Fruit fly (Drosophila melanogaster) whole organism, embryonic: ENCODE data around the gene CG43322.

Source experiments
- Adf1 ChIP-seq: fragments of 200-800 bp; sonication (Bioruptor generic); IDR thresholded peaks from 2 replicates; pipeline ENCODE4 v1.3.6; 2022; ENCODE audit warnings: missing biosample characterization, missing genetic modification characterization
- Asciz ChIP-seq: fragments of 200-800 bp; sonication (Bioruptor generic); optimal IDR thresholded peaks from 2 replicates; lab custom pipeline; 2017; ENCODE audit warnings: missing biosample characterization, mild to moderate bottlenecking, missing genetic modification characterization, missing genetic modification reagents
- B-H2 ChIP-seq: fragments of 200-800 bp; sonication (Bioruptor generic); optimal IDR thresholded peaks from 2 replicates; lab custom pipeline; 2018; ENCODE audit warnings: missing biosample characterization, mild to moderate bottlenecking, missing genetic modification characterization
- CG10565 ChIP-seq: fragments of 200-800 bp; sonication (Bioruptor generic); optimal IDR thresholded peaks from 3 replicates; lab custom pipeline; 2016; ENCODE audit warnings: missing biosample characterization, mild to moderate bottlenecking, missing genetic modification characterization
- CG15073 ChIP-seq: fragments of 200-800 bp; sonication (Bioruptor generic); optimal IDR thresholded peaks from 2 replicates; lab custom pipeline; 2016; ENCODE audit warnings: missing biosample characterization, missing genetic modification characterization
- CG16813 ChIP-seq: fragments of 200-800 bp; sonication (Bioruptor generic); IDR thresholded peaks from 3 replicates; pipeline ENCODE4 v1.3.6; 2022; ENCODE audit warnings: missing biosample characterization, missing genetic modification characterization; ENCODE audit not compliant: partially characterized antibody
- CG17829 ChIP-seq: fragments of 200-800 bp; optimal IDR thresholded peaks from 2 replicates; lab custom pipeline; 2019; ENCODE audit warnings: missing biosample characterization, mild to moderate bottlenecking, missing genetic modification characterization, moderate library complexity
- CG18011 ChIP-seq: fragments of 200-800 bp; sonication (Bioruptor generic); optimal IDR thresholded peaks from 2 replicates; lab custom pipeline; 2017; ENCODE audit warnings: missing biosample characterization, missing genetic modification characterization, mild to moderate bottlenecking, moderate library complexity, missing genotype
- CG18262 ChIP-seq: fragments of 200-800 bp; optimal IDR thresholded peaks from 3 replicates; lab custom pipeline; 2019; ENCODE audit warnings: missing biosample characterization, mild to moderate bottlenecking, missing genetic modification characterization, moderate library complexity
- CG2199 ChIP-seq: fragments of 200-800 bp; sonication (Bioruptor generic); IDR thresholded peaks from 3 replicates; pipeline ENCODE4 v1.3.6; 2022; ENCODE audit warnings: missing biosample characterization, missing genetic modification characterization
- CG31365 ChIP-seq: fragments of 200-800 bp; sonication (Bioruptor generic); optimal IDR thresholded peaks from 2 replicates; lab custom pipeline; 2018; ENCODE audit warnings: missing biosample characterization, mild to moderate bottlenecking, missing genetic modification characterization
- CG32532 ChIP-seq: fragments of 200-800 bp; sonication (Bioruptor generic); IDR thresholded peaks from 2 replicates; pipeline ENCODE4 v1.3.6; 2022; ENCODE audit warnings: missing biosample characterization, missing genetic modification characterization
- CG34224 ChIP-seq: fragments of 200-800 bp; sonication (Bioruptor generic); IDR thresholded peaks from 3 replicates; pipeline ENCODE4 v1.3.6; 2022; ENCODE audit warnings: missing biosample characterization, missing genetic modification characterization; ENCODE audit not compliant: partially characterized antibody
- CG4328 ChIP-seq: fragments of 200-800 bp; sonication (Bioruptor generic); optimal IDR thresholded peaks from 3 replicates; lab custom pipeline; 2017; ENCODE audit warnings: missing biosample characterization, missing genetic modification reagents, missing genetic modification characterization
- CG7556 ChIP-seq: fragments of 200-800 bp; sonication (Bioruptor generic); optimal IDR thresholded peaks from 2 replicates; lab custom pipeline; 2017; ENCODE audit warnings: missing biosample characterization, mild to moderate bottlenecking, missing genetic modification characterization
- CG7928 ChIP-seq: fragments of 200-800 bp; sonication (Bioruptor generic); optimal IDR thresholded peaks from 2 replicates; lab custom pipeline; 2017; ENCODE audit warnings: missing biosample characterization, mild to moderate bottlenecking, missing genetic modification characterization
- CG9727 ChIP-seq: fragments of 200-800 bp; sonication (Bioruptor generic); optimal IDR thresholded peaks from 3 replicates; lab custom pipeline; 2017; ENCODE audit warnings: missing biosample characterization, mild to moderate bottlenecking, missing genetic modification characterization
- D ChIP-seq, 2 experiments: fragments of 200-800 bp in 1 of 2; fragments of >200 bp in 1 of 2; sonication (Bioruptor generic) in 1 of 2; optimal IDR thresholded peaks; 2 replicates in 1 of 2; 3 replicates in 1 of 2; lab custom pipeline; 2017; ENCODE audit warnings: mild to moderate bottlenecking in 1 of 2, missing biosample characterization in 1 of 2, missing genetic modification characterization in 1 of 2, missing genetic modification reagents in 1 of 2
- Dip2 ChIP-seq: fragments of 200-800 bp; sonication (Bioruptor generic); IDR thresholded peaks from 2 replicates; pipeline ENCODE4 v1.3.6; 2022; ENCODE audit warnings: missing biosample characterization, missing genetic modification characterization
- Kr ChIP-seq: fragments of 200-800 bp; sonication (Bioruptor generic); optimal IDR thresholded peaks from 2 replicates; lab custom pipeline; 2017; ENCODE audit warnings: missing biosample characterization, mild to moderate bottlenecking, missing genetic modification characterization
- Myb ChIP-seq: fragments of 200-800 bp; sonication (Bioruptor generic); optimal IDR thresholded peaks from 2 replicates; lab custom pipeline; 2016; ENCODE audit warnings: missing biosample characterization, missing genetic modification characterization
- NC2α ChIP-seq: fragments of 200-800 bp; sonication (Bioruptor generic); optimal IDR thresholded peaks from 2 replicates; lab custom pipeline; 2016; ENCODE audit warnings: missing biosample characterization, missing genetic modification characterization
- NC2β ChIP-seq: fragments of 200-800 bp; sonication (Bioruptor generic); optimal IDR thresholded peaks from 2 replicates; lab custom pipeline; 2016; ENCODE audit warnings: missing biosample characterization, missing genetic modification characterization
- NFAT ChIP-seq: fragments of 200-800 bp; sonication (Bioruptor generic); IDR thresholded peaks from 2 replicates; pipeline ENCODE4 v1.3.6; 2022; ENCODE audit warnings: missing biosample characterization, missing genetic modification characterization
- Nf-YC ChIP-seq: fragments of 200-800 bp; optimal IDR thresholded peaks from 3 replicates; lab custom pipeline; 2019; ENCODE audit warnings: missing biosample characterization, mild to moderate bottlenecking, missing genetic modification characterization, moderate library complexity
- Rx ChIP-seq: fragments of 200-800 bp; sonication (Bioruptor generic); IDR thresholded peaks from 2 replicates; pipeline ENCODE4 v1.3.6; 2022; ENCODE audit warnings: missing biosample characterization, missing genetic modification characterization
- ato ChIP-seq: fragments of 200-800 bp; sonication (Bioruptor generic); IDR thresholded peaks from 2 replicates; pipeline ENCODE4 v1.3.6; 2022; ENCODE audit warnings: missing biosample characterization, missing genetic modification characterization; ENCODE audit not compliant: partially characterized antibody
- az2 ChIP-seq: fragments of 200-800 bp; sonication (Bioruptor generic); optimal IDR thresholded peaks from 3 replicates; lab custom pipeline; 2016; ENCODE audit warnings: missing biosample characterization, missing genetic modification characterization
- bab2 ChIP-seq: fragments of 200-800 bp; sonication (Bioruptor generic); optimal IDR thresholded peaks from 2 replicates; lab custom pipeline; 2016; ENCODE audit warnings: missing biosample characterization, missing genetic modification characterization
- bsh ChIP-seq, 2 experiments: fragments of 200-800 bp; sonication (Bioruptor generic); optimal IDR thresholded peaks; 2 replicates each; lab custom pipeline; 2017 to 2018; ENCODE audit warnings: mild to moderate bottlenecking in 2 of 2, missing biosample characterization in 2 of 2, missing genetic modification characterization in 2 of 2, moderate library complexity in 1 of 2
- dan ChIP-seq: fragments of 200-800 bp; sonication (Bioruptor generic); IDR thresholded peaks from 2 replicates; pipeline ENCODE4 v1.3.6; 2022; ENCODE audit warnings: missing biosample characterization, missing genetic modification characterization
- dati ChIP-seq: fragments of 200-800 bp; sonication (Bioruptor generic); IDR thresholded peaks from 2 replicates; pipeline ENCODE4 v1.3.6; 2022; ENCODE audit warnings: missing biosample characterization, missing genetic modification characterization
- en ChIP-seq: fragments of 200-800 bp; sonication (Bioruptor generic); optimal IDR thresholded peaks from 2 replicates; lab custom pipeline; 2016; ENCODE audit warnings: missing biosample characterization, missing genetic modification characterization
- fd102C ChIP-seq: fragments of 200-800 bp; sonication (Bioruptor generic); optimal IDR thresholded peaks from 2 replicates; lab custom pipeline; 2018; ENCODE audit warnings: missing biosample characterization, mild to moderate bottlenecking, missing genetic modification characterization, moderate library complexity
- gcm ChIP-seq: fragments of 200-800 bp; sonication (Bioruptor generic); optimal IDR thresholded peaks from 2 replicates; lab custom pipeline; 2019; ENCODE audit warnings: missing biosample characterization, mild to moderate bottlenecking, missing genetic modification characterization, moderate library complexity
- gem ChIP-seq: fragments of 200-800 bp; sonication (Bioruptor generic); optimal IDR thresholded peaks from 2 replicates; lab custom pipeline; 2019; ENCODE audit warnings: missing biosample characterization, mild to moderate bottlenecking, missing genetic modification characterization, moderate library complexity
- gfzf ChIP-seq: fragments of 200-800 bp; sonication (Bioruptor generic); optimal IDR thresholded peaks from 2 replicates; lab custom pipeline; 2016; ENCODE audit warnings: missing biosample characterization, mild to moderate bottlenecking, missing genetic modification characterization, moderate library complexity
- grau ChIP-seq: fragments of 200-800 bp; optimal IDR thresholded peaks from 3 replicates; lab custom pipeline; 2019; ENCODE audit warnings: missing biosample characterization, mild to moderate bottlenecking, missing genetic modification characterization, moderate library complexity
- hb ChIP-seq: fragments of 200-800 bp; sonication (Bioruptor generic); IDR thresholded peaks from 3 replicates; pipeline ENCODE4 v1.3.6; 2022; ENCODE audit warnings: missing biosample characterization, missing genetic modification characterization; ENCODE audit not compliant: partially characterized antibody
- hbn ChIP-seq: fragments of 200-800 bp; sonication (Bioruptor generic); IDR thresholded peaks from 2 replicates; pipeline ENCODE4 v1.3.6; 2022; ENCODE audit warnings: missing biosample characterization, missing genetic modification characterization; ENCODE audit not compliant: partially characterized antibody
- jing ChIP-seq: fragments of 200-800 bp; sonication (Bioruptor generic); optimal IDR thresholded peaks from 2 replicates; lab custom pipeline; 2018; ENCODE audit warnings: missing biosample characterization, mild to moderate bottlenecking, missing genetic modification characterization
- kay ChIP-seq: fragments of 200-800 bp; sonication (Bioruptor generic); optimal IDR thresholded peaks from 2 replicates; lab custom pipeline; 2016; ENCODE audit warnings: missing biosample characterization, missing genetic modification characterization
- lmd ChIP-seq: fragments of 200-800 bp; sonication (Bioruptor generic); IDR thresholded peaks from 2 replicates; pipeline ENCODE4 v1.3.6; 2022; ENCODE audit warnings: missing biosample characterization, missing genetic modification characterization
- otp ChIP-seq: fragments of 200-800 bp; sonication (Bioruptor generic); IDR thresholded peaks from 3 replicates; pipeline ENCODE4, ENCODE4 v1.3.6; 2022; ENCODE audit warnings: missing biosample characterization, missing genetic modification characterization
- sd ChIP-seq: fragments of 200-800 bp; sonication (Bioruptor generic); optimal IDR thresholded peaks from 3 replicates; lab custom pipeline; 2018; ENCODE audit warnings: missing biosample characterization, mild to moderate bottlenecking, missing genetic modification characterization, moderate library complexity
- tna ChIP-seq: fragments of 200-800 bp; sonication (Bioruptor generic); IDR thresholded peaks from 2 replicates; pipeline ENCODE4 v1.3.6; 2022; ENCODE audit warnings: missing biosample characterization, missing genetic modification characterization; ENCODE audit not compliant: partially characterized antibody
- ttk ChIP-seq: fragments of 200-800 bp; sonication (Bioruptor generic); IDR thresholded peaks from 2 replicates; pipeline ENCODE4 v2.1.2; 2022; ENCODE audit warnings: missing biosample characterization, missing genetic modification characterization
- tx ChIP-seq: fragments of 200-800 bp; sonication (Bioruptor generic); optimal IDR thresholded peaks from 2 replicates; lab custom pipeline; 2016; ENCODE audit warnings: missing biosample characterization, missing genetic modification characterization
- vvl ChIP-seq: fragments of 200-800 bp; sonication (Bioruptor generic); IDR thresholded peaks from 2 replicates; pipeline ENCODE4 v1.3.6; 2022; ENCODE audit warnings: missing biosample characterization, missing genetic modification characterization
- wdn ChIP-seq: fragments of 200-800 bp; sonication (Bioruptor generic); IDR thresholded peaks from 2 replicates; pipeline ENCODE4 v1.3.6; 2022; ENCODE audit warnings: missing biosample characterization, missing genetic modification characterization

Gene CG43322

dm6 chr2L:7037773-7038327 lies 24.7 kb downstream of the CG43322 start, which contains the start of gene milt (continued):
- TF ChIP-seq Adf1 (GFP tag; lab: Robert Waterston, UW) (no peak; the same call in 1 of the 2 replicates), gcm (GFP tag; lab: Kevin White, UChicago) (no peak), CG32532 (GFP tag; lab: Robert Waterston, UW) (no peak), az2 (no peak), kay (GFP tag; lab: Kevin White, UChicago) (no peak), gem (no peak), CG18262 (no peak), CG15073 (no peak), en (GFP tag; lab: Kevin White, UChicago) (no peak), lmd (GFP tag; lab: Robert Waterston, UW) (no peak), Rx (GFP tag; lab: Robert Waterston, UW) (no peak), NC2β (GFP tag; lab: Kevin White, UChicago) (peak; percentile 38), CG34224 (GFP tag; lab: Robert Waterston, UW) (peak; percentile 79), CG31365 (tag; lab: Kevin White, UChicago) (no peak), grau (peak; percentile 3), wdn (GFP tag; lab: Robert Waterston, UW) (no peak), vvl (GFP tag; lab: Robert Waterston, UW) (no peak), hb (GFP tag; lab: Robert Waterston, UW) (peak; percentile 92), Kr (no peak), dati (no peak), jing (GFP tag; lab: Kevin White, UChicago) (no peak), otp (GFP tag; lab: Robert Waterston, UW) (no peak), bab2 (no peak), Myb (GFP tag; lab: Kevin White, UChicago) (peak; percentile 33), CG16813 (GFP tag; lab: Robert Waterston, UW) (peak; percentile 85), tx (GFP tag; lab: Kevin White, UChicago) (no peak), NC2α (GFP tag; lab: Kevin White, UChicago) (no peak), Dip2 (GFP tag; lab: Robert Waterston, UW) (no peak), CG10565 (GFP tag; lab: Kevin White, UChicago) (no peak), ato (GFP tag; lab: Robert Waterston, UW) (peak; percentile 92), tna (GFP tag; lab: Robert Waterston, UW) (peak; percentile 92), CG2199 (GFP tag; lab: Robert Waterston, UW) (no peak), bsh (GFP tag; optimal IDR thresholded peaks at IDR 0.05; lab: Kevin White, UChicago) (no peak), CG17829 (tag; lab: Kevin White, UChicago) (peak; percentile 1), ttk (GFP tag; lab: Robert Waterston, UW) (no peak), D (optimal IDR thresholded peaks at IDR 0.05; lab: Kevin White, UChicago) (no peak), D (GFP tag; optimal IDR thresholded peaks at IDR 0.05; lab: Kevin White, UChicago) (no peak), CG9727 (GFP tag; lab: Kevin White, UChicago) (no peak), NFAT (GFP tag; lab: Robert Waterston, UW) (0 out of 2 replicates have a peak, but pooled peaks have one; percentile 3), gfzf (GFP tag; lab: Kevin White, UChicago) (peak; percentile 21), Asciz (GFP tag; lab: Kevin White, UChicago) (no peak), hbn (GFP tag; lab: Robert Waterston, UW) (peak; percentile 77), dan (GFP tag; lab: Robert Waterston, UW) (no peak), Nf-YC (tag; lab: Kevin White, UChicago) (peak; percentile 98), B-H2 (no peak), fd102C (GFP tag; lab: Kevin White, UChicago) (no peak), CG4328 (GFP tag; lab: Kevin White, UChicago) (no peak), CG7928 (peak; percentile 96), sd (tag; lab: Kevin White, UChicago) (peak; percentile 11), CG7556 (GFP tag; lab: Kevin White, UChicago) (no peak), CG18011 (GFP tag; lab: Kevin White, UChicago) (no peak)
